Fruit fly (Drosophila melanogaster) whole organism, embryonic: ENCODE measurements around the gene CG15046.

ENCODE experiments used
- CG11093 ChIP-seq: fragments of 200-800 bp; sonication (Bioruptor generic); IDR thresholded peaks from 3 replicates; pipeline ENCODE4 v1.3.6; 2022; ENCODE audit warnings: missing biosample characterization, missing genetic modification characterization
- CG11247 ChIP-seq: fragments of 200-800 bp; sonication (Bioruptor generic); IDR thresholded peaks from 2 replicates; pipeline ENCODE4 v1.3.6; 2022; ENCODE audit warnings: missing biosample characterization, missing genetic modification characterization
- CG11504 ChIP-seq: fragments of 200-800 bp; sonication (Bioruptor generic); optimal IDR thresholded peaks from 3 replicates; lab custom pipeline; 2019; ENCODE audit warnings: missing biosample characterization, mild to moderate bottlenecking, missing genetic modification characterization, moderate library complexity
- CG12104 ChIP-seq: fragments of 200-800 bp; sonication (Bioruptor generic); optimal IDR thresholded peaks from 3 replicates; lab custom pipeline; 2016; ENCODE audit warnings: missing biosample characterization, missing genetic modification characterization
- CG12769 ChIP-seq: fragments of 200-800 bp; sonication (Bioruptor generic); optimal IDR thresholded peaks from 2 replicates; lab custom pipeline; 2019; ENCODE audit warnings: missing biosample characterization, mild to moderate bottlenecking, missing genetic modification characterization, moderate library complexity
- CG13624 ChIP-seq: fragments of 200-800 bp; sonication (Bioruptor generic); optimal IDR thresholded peaks from 2 replicates; lab custom pipeline; 2016; ENCODE audit warnings: missing biosample characterization, missing genetic modification characterization
- CG14965 ChIP-seq: fragments of 200-800 bp; sonication (Bioruptor generic); optimal IDR thresholded peaks from 2 replicates; lab custom pipeline; 2016; ENCODE audit warnings: missing biosample characterization, missing genetic modification characterization, borderline replicate concordance
- CG16863 ChIP-seq: fragments of 200-800 bp; sonication (Bioruptor generic); optimal IDR thresholded peaks from 3 replicates; lab custom pipeline; 2016; ENCODE audit warnings: missing biosample characterization, missing genetic modification characterization
- CG17612 ChIP-seq: fragments of 200-800 bp; sonication (Bioruptor generic); IDR thresholded peaks from 2 replicates; pipeline ENCODE4 v1.3.6; 2022; ENCODE audit warnings: missing biosample characterization, missing genetic modification characterization
- CG17912 ChIP-seq: fragments of 200-800 bp; sonication (Bioruptor generic); optimal IDR thresholded peaks from 2 replicates; lab custom pipeline; 2018; ENCODE audit warnings: missing biosample characterization, mild to moderate bottlenecking, missing genetic modification characterization
- CG18619 ChIP-seq: fragments of 200-800 bp; sonication (Bioruptor generic); optimal IDR thresholded peaks from 3 replicates; lab custom pipeline; 2017; ENCODE audit warnings: missing biosample characterization, mild to moderate bottlenecking, missing genetic modification characterization
- CG2116 ChIP-seq: fragments of 200-800 bp; sonication (Bioruptor generic); optimal IDR thresholded peaks from 3 replicates; lab custom pipeline; 2018; ENCODE audit warnings: missing biosample characterization, mild to moderate bottlenecking, missing genetic modification characterization
- CG32772 ChIP-seq: fragments of 200-800 bp; sonication (Bioruptor generic); IDR thresholded peaks from 2 replicates; pipeline ENCODE4 v1.3.6; 2022; ENCODE audit warnings: missing biosample characterization, missing genetic modification characterization
- CG4282 ChIP-seq: fragments of 200-800 bp; sonication (Bioruptor generic); optimal IDR thresholded peaks from 2 replicates; lab custom pipeline; 2016; ENCODE audit warnings: missing biosample characterization, missing genetic modification characterization
- CG6175 ChIP-seq: fragments of 200-800 bp; sonication (Bioruptor generic); IDR thresholded peaks from 3 replicates; pipeline ENCODE4 v1.3.6; 2022; ENCODE audit warnings: missing biosample characterization, missing genetic modification characterization
- CG7556 ChIP-seq: fragments of 200-800 bp; sonication (Bioruptor generic); optimal IDR thresholded peaks from 2 replicates; lab custom pipeline; 2017; ENCODE audit warnings: missing biosample characterization, mild to moderate bottlenecking, missing genetic modification characterization
- CG7745 ChIP-seq: fragments of 200-800 bp; sonication (Bioruptor generic); optimal IDR thresholded peaks from 2 replicates; lab custom pipeline; 2018; ENCODE audit warnings: missing biosample characterization, mild to moderate bottlenecking, missing genetic modification characterization, moderate library complexity
- CG8290 ChIP-seq, 3 experiments: fragments of 200-800 bp; sonication (Bioruptor generic); optimal IDR thresholded peaks; 2 replicates each; lab custom pipeline; 2016 to 2019; ENCODE audit warnings: missing biosample characterization in 3 of 3, missing genetic modification characterization in 3 of 3, mild to moderate bottlenecking in 2 of 3, moderate library complexity in 1 of 3
- CG8388 ChIP-seq: fragments of 200-800 bp; sonication (Bioruptor generic); optimal IDR thresholded peaks from 2 replicates; lab custom pipeline; 2019; ENCODE audit warnings: missing biosample characterization, mild to moderate bottlenecking, missing genetic modification characterization, moderate library complexity
- CG8478 ChIP-seq: fragments of >200 bp; optimal IDR thresholded peaks from 2 replicates; lab custom pipeline; 2018
- CG9817 ChIP-seq: fragments of 200-800 bp; sonication (Bioruptor generic); optimal IDR thresholded peaks from 2 replicates; lab custom pipeline; 2018; ENCODE audit warnings: missing biosample characterization, mild to moderate bottlenecking, missing genetic modification characterization, moderate library complexity
- Dbx ChIP-seq: fragments of 200-800 bp; sonication (Bioruptor generic); IDR thresholded peaks from 3 replicates; pipeline ENCODE4 v1.3.6; 2022; ENCODE audit warnings: missing biosample characterization, missing genetic modification characterization
- HLH4C ChIP-seq: fragments of 200-800 bp; sonication (Bioruptor generic); IDR thresholded peaks from 3 replicates; pipeline ENCODE4 v1.3.6; 2022; ENCODE audit warnings: missing biosample characterization, missing genetic modification characterization; ENCODE audit not compliant: partially characterized antibody
- Hmr ChIP-seq: fragments of 200-800 bp; sonication (Bioruptor generic); optimal IDR thresholded peaks from 3 replicates; lab custom pipeline; 2017; ENCODE audit warnings: mild to moderate bottlenecking, missing biosample characterization, missing genetic modification reagents, missing genetic modification characterization
- Hr51 ChIP-seq, 2 experiments: fragments of 200-800 bp; sonication (Bioruptor generic); optimal IDR thresholded peaks; 2 replicates in 1 of 2; 3 replicates in 1 of 2; lab custom pipeline; 2016 to 2018; ENCODE audit warnings: missing biosample characterization in 2 of 2, missing genetic modification characterization in 2 of 2, mild to moderate bottlenecking in 1 of 2, moderate library complexity in 1 of 2
- Lhr ChIP-seq: fragments of 200-800 bp; sonication (Bioruptor generic); optimal IDR thresholded peaks from 3 replicates; lab custom pipeline; 2017; ENCODE audit warnings: mild to moderate bottlenecking, missing biosample characterization, missing genetic modification reagents, missing genetic modification characterization
- MBD-R2 ChIP-seq: fragments of 200-800 bp; sonication (Bioruptor generic); IDR thresholded peaks from 2 replicates; pipeline ENCODE4 v1.3.6; 2022; ENCODE audit warnings: missing biosample characterization, missing genetic modification characterization
- NC2α ChIP-seq: fragments of 200-800 bp; sonication (Bioruptor generic); optimal IDR thresholded peaks from 2 replicates; lab custom pipeline; 2016; ENCODE audit warnings: missing biosample characterization, missing genetic modification characterization
- NK7.1 ChIP-seq: fragments of 200-800 bp; sonication (Bioruptor generic); optimal IDR thresholded peaks from 3 replicates; lab custom pipeline; 2016; ENCODE audit warnings: missing biosample characterization, missing genetic modification characterization
- Nf-YB ChIP-seq: fragments of 200-800 bp; sonication (Bioruptor generic); optimal IDR thresholded peaks from 3 replicates; lab custom pipeline; 2019; ENCODE audit warnings: missing biosample characterization, mild to moderate bottlenecking, missing genetic modification characterization, moderate library complexity
- Ptx1 ChIP-seq: fragments of 200-800 bp; sonication (Bioruptor generic); IDR thresholded peaks from 2 replicates; pipeline ENCODE4 v1.3.6; 2022; ENCODE audit warnings: missing biosample characterization, missing genetic modification characterization
- Sox102F ChIP-seq: fragments of 200-800 bp; sonication (Bioruptor generic); optimal IDR thresholded peaks from 2 replicates; lab custom pipeline; 2018; ENCODE audit warnings: missing biosample characterization, mild to moderate bottlenecking, missing genetic modification characterization, moderate library complexity
- ato ChIP-seq: fragments of 200-800 bp; sonication (Bioruptor generic); IDR thresholded peaks from 2 replicates; pipeline ENCODE4 v1.3.6; 2022; ENCODE audit warnings: missing biosample characterization, missing genetic modification characterization; ENCODE audit not compliant: partially characterized antibody
- jing ChIP-seq: fragments of 200-800 bp; sonication (Bioruptor generic); optimal IDR thresholded peaks from 2 replicates; lab custom pipeline; 2018; ENCODE audit warnings: missing biosample characterization, mild to moderate bottlenecking, missing genetic modification characterization
- kay ChIP-seq: fragments of 200-800 bp; sonication (Bioruptor generic); optimal IDR thresholded peaks from 2 replicates; lab custom pipeline; 2016; ENCODE audit warnings: missing biosample characterization, missing genetic modification characterization
- lab ChIP-seq: fragments of 200-800 bp; sonication (Bioruptor generic); optimal IDR thresholded peaks from 3 replicates; lab custom pipeline; 2017; ENCODE audit warnings: missing biosample characterization, missing genetic modification characterization, mild to moderate bottlenecking, moderate library complexity, missing genetic modification reagents
- lmd ChIP-seq: fragments of 200-800 bp; sonication (Bioruptor generic); IDR thresholded peaks from 2 replicates; pipeline ENCODE4 v1.3.6; 2022; ENCODE audit warnings: missing biosample characterization, missing genetic modification characterization
- mld ChIP-seq: fragments of 200-800 bp; sonication (Bioruptor generic); IDR thresholded peaks from 3 replicates; pipeline ENCODE4 v1.3.6; 2022; ENCODE audit warnings: missing biosample characterization, missing genetic modification characterization; ENCODE audit not compliant: partially characterized antibody
- pb ChIP-seq: fragments of 200-800 bp; sonication (Bioruptor generic); optimal IDR thresholded peaks from 3 replicates; lab custom pipeline; 2016; ENCODE audit warnings: missing biosample characterization, missing genetic modification characterization
- pita ChIP-seq: fragments of 200-800 bp; sonication (Bioruptor generic); optimal IDR thresholded peaks from 2 replicates; lab custom pipeline; 2017; ENCODE audit warnings: missing biosample characterization, mild to moderate bottlenecking, missing genetic modification characterization
- psq ChIP-seq: fragments of 200-800 bp; sonication (Bioruptor generic); optimal IDR thresholded peaks from 2 replicates; lab custom pipeline; 2017; ENCODE audit warnings: missing biosample characterization, missing genetic modification characterization
- run ChIP-seq: fragments of 200-800 bp; sonication (Bioruptor generic); optimal IDR thresholded peaks from 3 replicates; lab custom pipeline; 2018; ENCODE audit warnings: missing biosample characterization, mild to moderate bottlenecking, missing genetic modification characterization
- schlank ChIP-seq: fragments of 200-800 bp; sonication (Bioruptor generic); optimal IDR thresholded peaks from 2 replicates; lab custom pipeline; 2018; ENCODE audit warnings: missing biosample characterization, mild to moderate bottlenecking, missing genetic modification characterization
- sens-2 ChIP-seq: fragments of 200-800 bp; sonication (Bioruptor generic); IDR thresholded peaks from 2 replicates; pipeline ENCODE4 v1.3.6; 2022; ENCODE audit warnings: missing biosample characterization, missing genetic modification characterization
- seq ChIP-seq: fragments of 200-800 bp; sonication (Bioruptor generic); IDR thresholded peaks from 2 replicates; pipeline ENCODE4 v1.3.6; 2022; ENCODE audit warnings: missing biosample characterization, missing genetic modification characterization
- slou ChIP-seq: fragments of 200-800 bp; sonication (Bioruptor generic); optimal IDR thresholded peaks from 3 replicates; lab custom pipeline; 2016; ENCODE audit warnings: missing biosample characterization, missing genetic modification characterization
- tup ChIP-seq: fragments of 200-800 bp; sonication (Bioruptor generic); optimal IDR thresholded peaks from 2 replicates; lab custom pipeline; 2016; ENCODE audit warnings: missing biosample characterization, mild to moderate bottlenecking, missing genetic modification characterization, moderate library complexity
- wor ChIP-seq: fragments of 200-800 bp; sonication (Bioruptor generic); IDR thresholded peaks from 2 replicates; pipeline ENCODE4 v1.3.6; 2022; ENCODE audit warnings: missing biosample characterization, missing genetic modification characterization
- zen2 ChIP-seq: fragments of 200-800 bp; sonication (Bioruptor generic); IDR thresholded peaks from 3 replicates; pipeline ENCODE4 v1.3.6; 2022; ENCODE audit warnings: missing biosample characterization, missing genetic modification characterization; ENCODE audit not compliant: partially characterized antibody
- zfh1 ChIP-seq: fragments of 200-800 bp; sonication (Bioruptor generic); IDR thresholded peaks from 3 replicates; pipeline ENCODE4 v1.3.6; 2022; ENCODE audit warnings: missing biosample characterization, missing genetic modification characterization

CG15046 gene

dm6 chrX:18515988-18516541 is 26.6 kb upstream of the CG15046 start (continued):
- TF ChIP-seq seq (no peak), sens-2 (GFP tag; lab: Robert Waterston, UW) (no peak), kay (peak; percentile 24), psq (no peak), CG11504 (tag; lab: Kevin White, UChicago) (peak; percentile 32), zen2 (no peak), CG17612 (GFP tag; lab: Robert Waterston, UW) (no peak), ato (no peak), lab (no peak), Ptx1 (GFP tag; lab: Robert Waterston, UW) (peak; percentile 33; the same call in 1 of the 2 replicates), Nf-YB (GFP tag; lab: Kevin White, UChicago) (no peak), CG11093 (GFP tag; lab: Robert Waterston, UW) (no peak), CG17912 (GFP tag; lab: Kevin White, UChicago) (no peak), CG12104 (GFP tag; lab: Kevin White, UChicago) (no peak), lmd (GFP tag; lab: Robert Waterston, UW) (peak; percentile 23; the same call in 1 of the 2 replicates), CG9817 (tag; lab: Kevin White, UChicago) (peak; percentile 15), MBD-R2 (GFP tag; lab: Robert Waterston, UW) (peak; percentile 24; the same call in 1 of the 2 replicates), Hr51 (GFP tag; optimal IDR thresholded peaks at IDR 0.05; lab: Kevin White, UChicago) (no peak), CG32772 (GFP tag; lab: Robert Waterston, UW) (no peak), CG4282 (peak; percentile 35), mld (GFP tag; lab: Robert Waterston, UW) (no peak), pita (GFP tag; lab: Kevin White, UChicago) (no peak), CG7556 (GFP tag; lab: Kevin White, UChicago) (no peak), CG11247 (GFP tag; lab: Robert Waterston, UW) (no peak), pb (GFP tag; lab: Kevin White, UChicago) (no peak), CG16863 (GFP tag; lab: Kevin White, UChicago) (no peak), CG8478 (lab: Kevin White, UChicago) (no peak), HLH4C (GFP tag; lab: Robert Waterston, UW) (no peak), CG14965 (GFP tag; lab: Kevin White, UChicago) (no peak), schlank (tag; lab: Kevin White, UChicago) (no peak), CG18619 (GFP tag; lab: Kevin White, UChicago) (no peak), tup (no peak), CG6175 (GFP tag; lab: Robert Waterston, UW) (peak; percentile 21; the same call in 1 of the 3 replicates), run (tag; lab: Kevin White, UChicago) (no peak), CG8290 (GFP tag; optimal IDR thresholded peaks at IDR 0.05; lab: Kevin White, UChicago) (peak; percentile 4), CG8290 (tag; optimal IDR thresholded peaks at IDR 0.05; lab: Kevin White, UChicago) (peak in 1 of 2 experiments; percentile 66), wor (GFP tag; lab: Robert Waterston, UW) (no peak), NC2α (GFP tag; lab: Kevin White, UChicago) (no peak), CG8388 (GFP tag; lab: Kevin White, UChicago) (no peak), CG12769 (tag; lab: Kevin White, UChicago) (peak; percentile 13), jing (GFP tag; lab: Kevin White, UChicago) (no peak), CG13624 (GFP tag; lab: Kevin White, UChicago) (peak; percentile 14), Lhr (GFP tag; lab: Kevin White, UChicago) (no peak), CG7745 (tag; lab: Kevin White, UChicago) (no peak), zfh1 (GFP tag; lab: Robert Waterston, UW) (peak; percentile 33; the same call in 1 of the 3 replicates), slou (GFP tag; lab: Kevin White, UChicago) (no peak), NK7.1 (GFP tag; lab: Kevin White, UChicago) (no peak), CG2116 (GFP tag; lab: Kevin White, UChicago) (no peak), Dbx (GFP tag; lab: Robert Waterston, UW) (no peak), Sox102F (GFP tag; lab: Kevin White, UChicago) (no peak), Hmr (GFP tag; lab: Kevin White, UChicago) (peak; percentile 15)
